Worm (Caenorhabditis elegans): ENCODE data around the gene Y38E10A.1.

The Y38E10A.1 gene

ce11 chrII:12612218-12612617 lies 41.8 kb upstream of the Y38E10A.1 start, which contains the start of gene nspe-4:
Gene nspe-4 (plus strand): TSS chrII:12612518.
- no peak for TF ChIP-seq zip-8 (tag; optimal IDR thresholded peaks at IDR 0.05)

ce11 chrII:12608653-12609052 lies 38.2 kb upstream of the Y38E10A.1 start, which contains the start of gene Y38E10A.9:
Gene Y38E10A.9 (plus strand): TSS chrII:12608953.
- TF ChIP-seq nhr-28 (tag; optimal IDR thresholded peaks at IDR 0.05) (no peak), drap-1 (GFP tag; optimal IDR thresholded peaks at IDR 0.05) (no peak), zip-8 (tag; optimal IDR thresholded peaks at IDR 0.05) (no peak), elt-3 (tag; optimal IDR thresholded peaks at IDR 0.05) (no peak), hlh-1 (tag; optimal IDR thresholded peaks at IDR 0.05) (no peak), ces-1 (GFP tag; optimal IDR thresholded peaks at IDR 0.05) (no peak), M03D4.4 (tag; optimal IDR thresholded peaks at IDR 0.05) (no peak), mls-2 (tag; optimal IDR thresholded peaks at IDR 0.05) (no peak), unc-62 (GFP tag; optimal IDR thresholded peaks at IDR 0.05) (no peak), sem-2 (GFP tag; optimal IDR thresholded peaks at IDR 0.05) (no peak), ceh-43 (GFP tag; optimal IDR thresholded peaks at IDR 0.05) (no peak), unc-39 (tag; optimal IDR thresholded peaks at IDR 0.05) (no peak), tbx-8 (GFP tag; optimal IDR thresholded peaks at IDR 0.05) (no peak)

ce11 chrII:12606900-12607299 lies 36.5 kb upstream of the Y38E10A.1 start, which contains the start of gene Y38E10A.8:
Gene Y38E10A.8 (plus strand): TSS chrII:12607200.
- TF ChIP-seq unc-62 (GFP tag; optimal IDR thresholded peaks at IDR 0.05) (no peak), nhr-237 (tag; optimal IDR thresholded peaks at IDR 0.05) (no peak)

DNA sequence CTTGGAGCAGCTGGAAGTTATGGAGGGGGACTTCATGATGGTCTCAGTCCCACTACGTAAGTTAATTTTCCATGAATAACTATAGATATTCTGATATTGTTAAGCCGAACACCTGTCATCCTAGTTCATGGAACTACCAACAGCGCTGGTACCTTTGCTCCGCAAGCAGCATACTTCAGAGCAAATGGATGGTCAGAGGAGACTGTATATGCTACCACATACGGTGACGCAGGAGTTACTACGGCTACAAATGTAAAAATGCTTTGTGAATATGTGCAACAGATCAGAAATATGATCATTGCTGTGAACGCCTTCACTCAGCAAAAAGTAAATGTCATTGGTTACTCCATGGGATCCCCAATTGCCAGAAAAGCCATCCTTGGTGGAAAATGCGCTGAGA lies 35.7 kb upstream of the Y38E10A.1 start:
- TF ChIP-seq snpc-4 (tag; optimal IDR thresholded peaks at IDR 0.05) (no peak), nhr-237 (tag; optimal IDR thresholded peaks at IDR 0.05) (no peak), tbx-8 (GFP tag; optimal IDR thresholded peaks at IDR 0.05) (no peak), M03D4.4 (tag; optimal IDR thresholded peaks at IDR 0.05) (no peak), ces-1 (GFP tag; optimal IDR thresholded peaks at IDR 0.05) (no peak), elt-1 (tag; optimal IDR thresholded peaks at IDR 0.05; ENCODE audit: borderline replicate concordance, insufficient read depth) (no peak), pha-4 (tag; optimal IDR thresholded peaks at IDR 0.05) (no peak), flh-1 (GFP tag; optimal IDR thresholded peaks at IDR 0.05) (no peak), nhr-2 (tag; optimal IDR thresholded peaks at IDR 0.05) (no peak), nhr-12 (tag; optimal IDR thresholded peaks at IDR 0.05) (no peak), nhr-76 (tag; optimal IDR thresholded peaks at IDR 0.05) (no peak)

- peak; percentile 61 for TF ChIP-seq mep-1 (tag; optimal IDR thresholded peaks at IDR 0.05)
- no peak for TF ChIP-seq blmp-1 (tag; optimal IDR thresholded peaks at IDR 0.05)
- TF ChIP-seq drap-1 (GFP tag; optimal IDR thresholded peaks at IDR 0.05) = no peak
- TF ChIP-seq lsy-2 (tag; optimal IDR thresholded peaks at IDR 0.05) = peak; percentile 24
- peak; percentile 5 for TF ChIP-seq unc-120 (tag; optimal IDR thresholded peaks at IDR 0.05; ENCODE audit: poor library complexity, severe bottlenecking)
- peak; percentile 10 for TF ChIP-seq ceh-39 (tag; optimal IDR thresholded peaks at IDR 0.05)
- no peak for TF ChIP-seq lin-13 (tag; optimal IDR thresholded peaks at IDR 0.05)
Observed at ce11 chrII:12603667-12604621, 33.5 kb upstream of the Y38E10A.1 start, which contains the start of the genes ceh-100 and lips-15. Gene ceh-100 (minus strand): TSS chrII:12603680. Gene lips-15 (plus strand): TSS chrII:12604386.

ce11 chrII:12580952-12581351 lies 10.5 kb upstream of the Y38E10A.1 start, which contains the start of gene clec-4:
Gene clec-4 (minus strand): TSS chrII:12581113.
- TF ChIP-seq mep-1 (tag; optimal IDR thresholded peaks at IDR 0.05) (no peak), lin-13 (tag; optimal IDR thresholded peaks at IDR 0.05) (no peak), nhr-2 (tag; optimal IDR thresholded peaks at IDR 0.05) (no peak), unc-120 (tag; optimal IDR thresholded peaks at IDR 0.05; ENCODE audit: poor library complexity, severe bottlenecking) (no peak), zip-8 (tag; optimal IDR thresholded peaks at IDR 0.05) (no peak), mab-5 (tag; optimal IDR thresholded peaks at IDR 0.05) (no peak), ceh-43 (GFP tag; optimal IDR thresholded peaks at IDR 0.05) (no peak), nhr-12 (tag; optimal IDR thresholded peaks at IDR 0.05) (no peak), bed-3 (GFP tag; optimal IDR thresholded peaks at IDR 0.05) (no peak), nhr-28 (tag; optimal IDR thresholded peaks at IDR 0.05) (no peak), drap-1 (GFP tag; optimal IDR thresholded peaks at IDR 0.05) (no peak), tbx-8 (GFP tag; optimal IDR thresholded peaks at IDR 0.05) (no peak), nhr-76 (tag; optimal IDR thresholded peaks at IDR 0.05) (no peak), sem-2 (GFP tag; optimal IDR thresholded peaks at IDR 0.05) (no peak), flh-1 (GFP tag; optimal IDR thresholded peaks at IDR 0.05) (no peak), hlh-1 (tag; optimal IDR thresholded peaks at IDR 0.05) (no peak)

All from whole organism, mixed stage, embryonic.